Worm (Caenorhabditis elegans) whole organism, L4/young adult: Measurements from ENCODE around the gene K02D3.1.

Experiments
- W03F9.2 ChIP-seq: fragments of 150-350 bp; optimal IDR thresholded peaks from 2 replicates; lab custom pipeline; 2014; ENCODE audit warnings: missing biosample characterization, missing genetic modification characterization
- dao-5 ChIP-seq: sonication (generic microtip); optimal IDR thresholded peaks from 2 replicates; lab custom pipeline; 2016; ENCODE audit warnings: missing genotype, missing genetic modification characterization, moderate library complexity, missing compliant biosample characterization

ce11 chrX:13712992-13713391 lies 6.3 kb downstream of the K02D3.1 start:
- TF ChIP-seq W03F9.2 (tag; lab: Kevin White, UChicago) (no peak), dao-5 (no peak)
